Worm (Caenorhabditis elegans) whole organism, L2 larva: ENCODE data around the gene F41E6.15.

Experiments
- elt-3 ChIP-seq: sonication (generic microtip); optimal IDR thresholded peaks from 2 replicates; lab custom pipeline; 2017; ENCODE audit warnings: missing biosample characterization, missing genetic modification characterization
- mdl-1 ChIP-seq, 2 experiments: fragments of 150-350 bp in 1 of 2; sonication (generic microtip) in 1 of 2; optimal IDR thresholded peaks; 2 replicates each; lab custom pipeline; 2017; ENCODE audit warnings: missing biosample characterization in 2 of 2, missing genetic modification characterization in 2 of 2
- nhr-6 ChIP-seq: fragments of 150-350 bp; optimal IDR thresholded peaks from 2 replicates; lab custom pipeline; 2014; ENCODE audit warnings: missing biosample characterization, missing genetic modification characterization
- unc-62 ChIP-seq: fragments of 150-350 bp; optimal IDR thresholded peaks from 2 replicates; lab custom pipeline; 2014; ENCODE audit warnings: missing biosample characterization, missing genetic modification reagents, missing genetic modification characterization
- zag-1 ChIP-seq: fragments of 150-350 bp; optimal IDR thresholded peaks from 2 replicates; lab custom pipeline; 2014; ENCODE audit warnings: missing biosample characterization, missing genetic modification characterization

DNA sequence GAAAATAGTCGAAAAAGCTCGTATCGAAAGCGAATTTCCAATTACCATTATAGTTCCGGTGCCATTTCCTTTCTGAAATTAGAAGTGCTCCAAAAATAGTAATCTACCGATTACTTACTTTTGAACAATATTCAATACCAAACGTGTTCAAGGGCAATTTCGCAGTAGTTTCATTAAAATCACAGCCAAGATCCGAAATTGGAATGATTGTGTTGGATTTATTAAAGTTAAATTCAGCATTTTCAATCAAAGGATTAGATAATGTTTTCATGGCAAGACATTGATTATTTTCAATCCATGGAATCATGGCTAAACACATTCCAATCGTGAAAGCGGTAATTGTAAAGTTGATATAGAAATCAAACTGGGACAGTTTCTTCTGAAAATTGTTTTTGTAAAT, 30.2 kb upstream of the F41E6.15 start:
- TF ChIP-seq mdl-1 (tag; optimal IDR thresholded peaks at IDR 0.05; lab: Kevin White, UChicago): no peak
- TF ChIP-seq zag-1 (tag; lab: Kevin White, UChicago): no peak
- no peak for TF ChIP-seq nhr-6 (tag; lab: Kevin White, UChicago)
- TF ChIP-seq elt-3 (tag; lab: Kevin White, UChicago): no peak
- no peak for TF ChIP-seq unc-62 (GFP tag; lab: Kevin White, UChicago)
